Worm (Caenorhabditis elegans) whole organism, L4/young adult: ENCODE data around the gene srh-298.

Experiments
- W03F9.2 ChIP-seq: fragments of 150-350 bp; optimal IDR thresholded peaks from 2 replicates; lab custom pipeline; 2014; ENCODE audit warnings: missing biosample characterization, missing genetic modification characterization
- dao-5 ChIP-seq: sonication (generic microtip); optimal IDR thresholded peaks from 2 replicates; lab custom pipeline; 2016; ENCODE audit warnings: missing genotype, missing genetic modification characterization, moderate library complexity, missing compliant biosample characterization
- him-1 ChIP-seq: sonication (generic microtip); optimal IDR thresholded peaks from 2 replicates; lab custom pipeline; 2016; ENCODE audit warnings: missing genotype, missing genetic modification reagents, missing genetic modification characterization, missing compliant biosample characterization

Gene srh-298

ce11 chrV:17818567-17818966 lies at the start of gene srh-298:
Gene srh-298 (plus strand): TSS chrV:17818867.
- TF ChIP-seq dao-5 (tag; lab: Kevin White, UChicago) (no peak), W03F9.2 (no peak), him-1 (tag; lab: Kevin White, UChicago) (no peak)

DNA sequence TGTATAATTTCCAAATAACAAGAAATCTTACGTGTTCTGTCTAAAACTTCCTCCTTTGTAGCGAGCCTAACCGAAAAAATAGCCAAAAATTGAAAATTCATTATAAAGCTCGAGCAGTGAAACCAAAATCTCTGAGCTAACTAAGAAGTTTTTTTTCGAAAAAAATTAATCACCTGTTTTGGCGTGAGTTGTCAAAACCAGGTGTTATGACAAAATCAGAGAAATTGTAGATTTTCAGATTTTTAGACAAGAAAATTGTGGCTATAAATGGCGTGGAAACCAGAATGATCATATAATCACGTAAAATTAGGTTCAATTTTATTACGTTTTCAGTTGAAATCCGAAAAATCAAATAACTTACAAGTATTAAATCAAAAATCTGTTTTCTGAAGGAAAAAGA lies 45.6 kb upstream of the srh-298 start, which contains the start of gene sre-21:
Gene sre-21 (minus strand): TSS at position 101 of the 400 bp plus-strand sequence.
- TF ChIP-seq W03F9.2 = no peak
- no peak for TF ChIP-seq dao-5 (tag; lab: Kevin White, UChicago)
- no peak for TF ChIP-seq him-1 (tag; lab: Kevin White, UChicago)

DNA sequence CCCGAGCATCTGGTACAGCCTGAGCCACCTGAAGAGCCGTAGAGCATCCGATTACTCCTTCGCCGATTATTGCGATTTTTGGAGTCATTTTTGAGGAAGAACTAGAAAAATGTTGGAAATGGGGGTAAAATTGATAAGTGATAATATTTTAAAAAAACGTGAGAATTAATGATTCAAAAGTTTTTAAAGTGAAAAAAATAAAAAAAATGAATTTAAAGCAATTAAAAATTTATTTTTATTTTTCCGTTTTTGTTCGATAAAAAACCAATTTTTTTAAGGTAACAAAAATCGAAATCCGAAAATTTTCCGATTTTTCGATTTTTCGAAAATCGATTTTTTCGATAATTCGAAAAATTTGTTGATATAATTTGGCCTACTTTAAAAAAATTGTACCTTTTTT lies 41.5 kb upstream of the srh-298 start, which contains the start of gene ddo-1:
Gene ddo-1 (minus strand): TSS at position 101 of the 400 bp plus-strand sequence.
- TF ChIP-seq him-1 (tag; lab: Kevin White, UChicago) = no peak
- TF ChIP-seq dao-5 (tag; lab: Kevin White, UChicago) = no peak
- TF ChIP-seq W03F9.2 = no peak

ce11 chrV:17777624-17778023 lies 41.0 kb upstream of the srh-298 start, which contains the start of gene C47A10.12:
Gene C47A10.12 (plus strand): TSS chrV:17777924.
- TF ChIP-seq him-1 (tag; lab: Kevin White, UChicago) (no peak), dao-5 (tag; lab: Kevin White, UChicago) (no peak), W03F9.2 (no peak)

DNA sequence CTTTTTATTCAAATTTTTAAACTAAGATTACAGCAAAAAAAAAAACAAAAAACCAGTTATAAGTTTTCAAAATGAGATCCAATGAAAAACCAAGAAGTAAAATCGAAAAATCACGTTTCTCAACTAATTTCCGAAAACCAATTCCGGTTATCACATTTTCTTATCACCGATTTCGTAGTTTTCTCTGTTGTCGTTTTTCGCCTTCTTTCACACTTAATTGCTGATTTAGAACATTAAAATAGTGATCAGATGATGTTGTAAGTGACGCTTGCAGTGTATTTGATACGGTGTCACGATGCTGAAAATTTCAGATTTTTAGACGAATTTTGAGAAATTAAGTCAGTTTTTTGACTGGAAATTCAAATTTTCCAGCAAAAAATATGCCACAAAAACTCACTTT lies 38.4 kb upstream of the srh-298 start:
- no peak for TF ChIP-seq W03F9.2
- no peak for TF ChIP-seq dao-5 (tag; lab: Kevin White, UChicago)
- no peak for TF ChIP-seq him-1 (tag; lab: Kevin White, UChicago)

- no peak for TF ChIP-seq him-1 (tag; lab: Kevin White, UChicago)
Observed at ce11 chrV:17783542-17783941, 35.1 kb upstream of the srh-298 start, which contains the start of gene srab-12. Gene srab-12 (minus strand): TSS chrV:17783642.

ce11 chrV:17784363-17784762 lies 34.3 kb upstream of the srh-298 start:
- no peak for TF ChIP-seq him-1 (tag; lab: Kevin White, UChicago)
- TF ChIP-seq dao-5 (tag; lab: Kevin White, UChicago) = no peak
- TF ChIP-seq W03F9.2 = no peak

ce11 chrV:17790191-17790590 lies 28.5 kb upstream of the srh-298 start, which contains the start of gene srh-290:
Gene srh-290 (plus strand): TSS chrV:17790491.
- TF ChIP-seq him-1 (tag; lab: Kevin White, UChicago) = no peak
- no peak for TF ChIP-seq W03F9.2
- TF ChIP-seq dao-5 (tag; lab: Kevin White, UChicago) = no peak

ce11 chrV:17793986-17794385 lies 24.7 kb upstream of the srh-298 start, which contains the start of gene srh-289:
Gene srh-289 (minus strand): TSS chrV:17794086.
- TF ChIP-seq him-1 (tag; lab: Kevin White, UChicago) (no peak), dao-5 (tag; lab: Kevin White, UChicago) (no peak)

ce11 chrV:17795655-17796054 lies 23.0 kb upstream of the srh-298 start, which contains the start of gene srh-288:
Gene srh-288 (minus strand): TSS chrV:17795755.
- TF ChIP-seq him-1 (tag; lab: Kevin White, UChicago) (no peak), W03F9.2 (no peak), dao-5 (tag; lab: Kevin White, UChicago) (no peak)

ce11 chrV:17798789-17799188 lies 19.9 kb upstream of the srh-298 start, which contains the start of gene srx-18:
Gene srx-18 (minus strand): TSS chrV:17798889.
- TF ChIP-seq him-1 (tag; lab: Kevin White, UChicago) = no peak
- TF ChIP-seq dao-5 (tag; lab: Kevin White, UChicago) = no peak
- TF ChIP-seq W03F9.2 = no peak

ce11 chrV:17800538-17800937 lies 18.1 kb upstream of the srh-298 start, which contains the start of gene srh-287:
Gene srh-287 (plus strand): TSS chrV:17800838.
- TF ChIP-seq W03F9.2 (no peak), dao-5 (tag; lab: Kevin White, UChicago) (no peak), him-1 (tag; lab: Kevin White, UChicago) (no peak)

DNA sequence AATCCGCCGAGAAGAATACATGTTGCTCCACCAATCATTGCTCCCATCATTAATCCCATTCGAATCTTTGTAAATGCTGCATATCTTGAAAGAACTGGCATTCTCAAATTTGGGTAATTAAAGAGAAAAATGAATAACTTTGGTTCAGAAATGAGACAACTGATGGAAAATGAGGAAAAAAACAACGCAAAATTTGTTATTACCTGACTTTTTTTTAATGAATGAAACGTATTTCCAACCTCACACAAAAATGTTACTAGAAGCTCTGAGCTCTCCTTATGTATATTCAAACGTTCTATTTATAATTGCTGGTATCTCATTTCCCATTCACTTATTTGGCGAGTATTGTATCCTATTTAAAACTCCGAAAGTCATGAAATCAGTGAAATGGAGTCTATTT lies 16.1 kb upstream of the srh-298 start, which contains the start of the genes Y94A7B.11 and srh-292:
Gene Y94A7B.11 (minus strand): TSS at position 101 of the 400 bp plus-strand sequence.
Gene srh-292 (plus strand): TSS at position 251 of the 400 bp plus-strand sequence.
- no peak for TF ChIP-seq dao-5 (tag; lab: Kevin White, UChicago)

DNA sequence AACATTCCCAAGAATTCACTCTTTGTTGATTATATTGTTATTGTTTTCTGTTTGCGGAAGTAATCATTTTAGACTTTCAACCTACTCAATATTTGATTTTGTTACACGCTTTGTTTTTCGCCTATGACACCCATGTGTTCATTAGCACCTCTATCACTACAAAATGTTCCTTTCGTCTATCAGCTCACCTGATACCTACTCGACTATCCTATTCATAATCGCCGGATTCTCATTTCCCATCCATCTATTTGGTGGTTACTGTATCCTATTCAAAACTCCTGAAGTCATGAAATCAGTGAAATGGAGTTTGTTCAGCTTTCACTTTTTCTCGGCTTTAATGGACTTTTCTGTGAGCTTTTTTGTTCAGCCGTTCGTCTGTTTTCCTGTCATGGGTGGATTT lies 13.3 kb upstream of the srh-298 start, which contains the start of gene srh-291:
Gene srh-291 (plus strand): TSS at position 301 of the 400 bp plus-strand sequence.
- no peak for TF ChIP-seq dao-5 (tag; lab: Kevin White, UChicago)
- no peak for TF ChIP-seq him-1 (tag; lab: Kevin White, UChicago)
- TF ChIP-seq W03F9.2 = no peak

DNA sequence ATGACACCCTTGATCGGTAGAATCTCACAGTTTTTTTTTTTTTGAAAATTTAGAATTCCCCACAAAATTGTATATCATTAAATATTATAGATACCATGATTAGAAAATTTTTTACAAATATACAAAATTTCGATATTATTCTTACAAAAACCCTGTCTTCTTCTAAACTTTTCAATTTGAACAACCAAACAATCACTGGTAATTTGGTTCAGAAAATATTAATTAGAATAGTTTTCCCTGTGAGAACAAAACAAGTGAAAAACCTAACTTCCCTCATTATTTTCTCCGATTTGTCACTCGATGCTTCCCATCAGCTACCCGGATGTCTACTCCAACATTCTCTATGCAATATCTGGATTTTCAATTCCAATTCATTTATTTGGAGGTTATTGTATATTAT lies 8.6 kb upstream of the srh-298 start, which contains the start of gene srh-296:
Gene srh-296 (plus strand): TSS at position 301 of the 400 bp plus-strand sequence.
- no peak for TF ChIP-seq dao-5 (tag; lab: Kevin White, UChicago)
- no peak for TF ChIP-seq W03F9.2
- TF ChIP-seq him-1 (tag; lab: Kevin White, UChicago) = no peak
